Worm (Caenorhabditis elegans): ENCODE results near the gene Y38E10A.17.

ce11 chrII:12669342-12669741, 34.7 kb upstream of the Y38E10A.17 start:
- TF ChIP-seq ama-1 (optimal IDR thresholded peaks at IDR 0.05) = no peak
- TF ChIP-seq unc-42 (tag; optimal IDR thresholded peaks at IDR 0.05) = no peak
- no peak for TF ChIP-seq rnt-1 (tag; optimal IDR thresholded peaks at IDR 0.05)
- TF ChIP-seq elt-4 (tag; optimal IDR thresholded peaks at IDR 0.05) = no peak
- no peak for TF ChIP-seq nfya-1 (tag; optimal IDR thresholded peaks at IDR 0.05)
- TF ChIP-seq unc-55 (GFP tag; optimal IDR thresholded peaks at IDR 0.05) = no peak
- no peak for TF ChIP-seq madf-2 (tag; optimal IDR thresholded peaks at IDR 0.05)
- no peak for TF ChIP-seq mec-3 (tag; optimal IDR thresholded peaks at IDR 0.05; ENCODE audit: borderline replicate concordance)
- no peak for TF ChIP-seq hlh-30 (tag; optimal IDR thresholded peaks at IDR 0.05; ENCODE audit: insufficient read depth)
- TF ChIP-seq hlh-15 (tag; optimal IDR thresholded peaks at IDR 0.05) = no peak
- no peak for TF ChIP-seq pha-4 (tag; optimal IDR thresholded peaks at IDR 0.05)
- no peak for TF ChIP-seq nhr-11 (tag; optimal IDR thresholded peaks at IDR 0.05)
- TF ChIP-seq npax-4 (tag; optimal IDR thresholded peaks at IDR 0.05) = no peak
